Fruit fly (Drosophila melanogaster) whole organism: ENCODE measurements around the gene CG11349.
A peak's percentile ranks its signal among the peaks of the same experiment; 100 is the strongest.

ENCODE experiments used
- Dll ChIP-seq: fragments of >200 bp; optimal IDR thresholded peaks from 2 replicates; lab custom pipeline; 2017
- EcR ChIP-seq, 2 experiments: fragments of >200 bp; optimal IDR thresholded peaks; 2 replicates each; lab custom pipeline; 2017; ENCODE audit warnings: missing biosample characterization in 2 of 2, missing genetic modification characterization in 2 of 2, missing genetic modification reagents in 2 of 2
- pan ChIP-seq: fragments of >200 bp; optimal IDR thresholded peaks from 2 replicates; lab custom pipeline; 2017
- psq ChIP-seq: fragments of >200 bp; optimal IDR thresholded peaks from 2 replicates; lab custom pipeline; 2017
- usp ChIP-seq: fragments of >200 bp; optimal IDR thresholded peaks from 2 replicates; lab custom pipeline; 2017; ENCODE audit warnings: missing biosample characterization, missing genetic modification characterization, mixed read lengths

DNA sequence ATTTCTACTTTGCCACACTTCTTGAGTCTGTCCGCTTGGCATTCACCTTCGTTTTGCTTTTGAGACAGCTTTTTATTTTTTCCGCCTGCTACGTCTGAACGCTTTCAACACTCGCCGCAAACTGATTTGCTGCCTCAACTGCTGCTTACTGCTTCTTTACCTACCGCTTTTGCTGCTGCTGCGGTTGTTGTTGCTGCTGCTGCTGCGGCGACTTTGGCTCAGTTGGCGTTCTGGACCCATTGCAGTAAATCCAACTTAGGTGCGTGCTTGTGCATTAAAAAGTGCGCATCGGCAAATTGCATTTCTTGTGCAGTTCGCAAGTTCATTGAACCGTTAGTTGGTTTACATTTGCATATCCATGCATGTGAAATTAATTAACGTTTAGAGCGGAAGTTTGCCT, 35.4 kb downstream of the CG11349 start, which contains the start of gene NT1:
- no peak for TF ChIP-seq pan (lab: Kevin White, UChicago)
- TF ChIP-seq psq (lab: Kevin White, UChicago), result no peak
- TF ChIP-seq usp (GFP tag; lab: Kevin White, UChicago), result no peak
- no peak for TF ChIP-seq Dll (lab: Kevin White, UChicago)
- peak in 1 of 2 experiments; percentile 50 for TF ChIP-seq EcR (GFP tag; optimal IDR thresholded peaks at IDR 0.05; lab: Kevin White, UChicago)
